Worm (Caenorhabditis elegans): Measurements from ENCODE around the gene Y39H10A.1.

The Y39H10A.1 gene

DNA sequence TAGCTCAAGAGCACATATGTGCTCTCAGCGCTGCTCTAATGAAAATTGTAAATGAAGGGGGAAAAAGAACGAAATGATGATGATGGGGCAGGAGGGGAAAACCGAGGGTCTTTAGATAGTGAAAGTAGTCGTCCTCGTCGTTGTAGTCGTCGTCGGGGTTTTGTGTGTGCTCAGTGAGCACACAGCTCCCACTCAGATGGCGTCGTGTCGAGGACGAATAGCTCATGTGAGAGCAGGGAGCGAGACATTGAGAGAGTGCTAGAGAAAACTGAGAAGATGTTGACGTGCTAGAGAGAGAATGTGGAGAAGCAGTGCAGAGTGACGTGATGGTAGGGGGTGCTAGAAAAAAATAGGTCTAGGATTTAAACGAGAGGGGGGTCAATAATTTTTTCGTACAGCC, 49.3 kb upstream of the Y39H10A.1 start (continued):
- TF ChIP-seq ces-1 (GFP tag; optimal IDR thresholded peaks at IDR 0.05) (no peak), lin-13 (GFP tag; optimal IDR thresholded peaks at IDR 0.05) (peak; percentile 31), ztf-11 (tag; optimal IDR thresholded peaks at IDR 0.05) (peak in 1 of 2 experiments; percentile 36), mab-9 (GFP tag; IDR thresholded peaks at IDR 0.05) (0 out of 2 replicates have a peak, but pooled peaks have one; percentile 9), sup-37 (GFP tag; optimal IDR thresholded peaks at IDR 0.05) (no peak), efl-3 (GFP tag; optimal IDR thresholded peaks at IDR 0.05) (no peak), elt-2 (tag; optimal IDR thresholded peaks at IDR 0.05) (no peak), zag-1 (tag; optimal IDR thresholded peaks at IDR 0.05) (no peak), nhr-47 (tag; optimal IDR thresholded peaks at IDR 0.05) (peak; percentile 64), mdl-1 (tag; optimal IDR thresholded peaks at IDR 0.05) (no peak), nhr-11 (tag; optimal IDR thresholded peaks at IDR 0.05) (no peak), nhr-85 (tag) (no peak), ama-1 (optimal IDR thresholded peaks at IDR 0.05) (peak; percentile 7), fkh-4 (tag; optimal IDR thresholded peaks at IDR 0.05; ENCODE audit: borderline replicate concordance) (no peak), mef-2 (tag; optimal IDR thresholded peaks at IDR 0.05) (no peak)

DNA sequence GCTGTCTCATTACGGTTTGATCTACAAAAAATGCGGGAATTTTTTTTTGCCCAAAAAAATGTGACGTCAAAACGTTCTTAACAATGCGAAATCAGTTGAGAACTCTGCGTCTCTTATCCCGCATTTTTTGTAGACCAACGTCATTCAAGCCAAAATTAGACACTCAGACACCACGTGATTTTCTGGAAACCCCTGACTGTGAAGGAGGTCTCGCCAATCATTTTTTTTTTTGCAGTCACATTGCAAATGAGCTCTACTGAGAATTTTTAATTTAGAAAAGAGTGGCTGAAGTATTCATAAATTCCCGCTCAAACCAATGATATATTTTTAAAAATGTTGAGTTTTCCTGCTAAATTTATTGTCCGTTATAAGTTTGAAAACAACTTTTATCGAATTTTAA, 48.5 kb upstream of the Y39H10A.1 start:
- TF ChIP-seq nhr-85 (tag) (peak; percentile 17), dsc-1 (tag; optimal IDR thresholded peaks at IDR 0.05) (peak; percentile 66), nhr-47 (tag; optimal IDR thresholded peaks at IDR 0.05) (peak; percentile 51), nhr-71 (tag; optimal IDR thresholded peaks at IDR 0.05) (peak; percentile 29), hlh-4 (tag; optimal IDR thresholded peaks at IDR 0.05) (no peak), fkh-8 (tag; optimal IDR thresholded peaks at IDR 0.05) (peak; percentile 64), nhr-77 (tag; optimal IDR thresholded peaks at IDR 0.05) (no peak), sox-4 (tag; optimal IDR thresholded peaks at IDR 0.05) (peak; percentile 25)

DNA sequence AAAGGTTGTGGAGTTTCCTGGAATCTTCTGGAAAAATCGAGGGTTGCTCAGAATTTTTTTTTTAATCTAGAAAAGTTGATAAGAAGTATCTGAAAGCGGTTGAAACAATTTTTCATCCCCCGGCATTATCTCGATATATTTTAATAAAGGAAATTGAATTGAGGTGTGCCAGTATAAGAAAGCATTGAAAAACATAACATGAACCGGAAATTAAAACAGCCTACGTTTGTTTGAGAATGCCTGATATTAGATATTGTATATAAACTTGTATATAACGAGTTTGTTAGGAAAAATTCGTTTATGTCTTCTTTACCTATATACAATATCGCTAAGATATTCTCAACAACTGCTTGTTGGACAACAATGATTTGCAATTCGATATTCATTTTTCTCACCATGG, 42.2 kb upstream of the Y39H10A.1 start, which contains the start of gene str-30:
str-30 (plus strand) TSS at position 301 of the 400 bp plus-strand sequence.
- no peak for TF ChIP-seq F16B12.6 (tag; optimal IDR thresholded peaks at IDR 0.05)
- TF ChIP-seq sup-37 (GFP tag; optimal IDR thresholded peaks at IDR 0.05): no peak
- TF ChIP-seq lin-14 (GFP tag; optimal IDR thresholded peaks at IDR 0.05): no peak
- no peak for TF ChIP-seq lin-15B (tag; optimal IDR thresholded peaks at IDR 0.05)
- no peak for TF ChIP-seq xbp-1 (tag; optimal IDR thresholded peaks at IDR 0.05)
- no peak for TF ChIP-seq ztf-4 (tag; optimal IDR thresholded peaks at IDR 0.05)
- no peak for TF ChIP-seq aly-2 (tag; optimal IDR thresholded peaks at IDR 0.05)
- TF ChIP-seq nhr-71 (tag; optimal IDR thresholded peaks at IDR 0.05): no peak
- no peak for TF ChIP-seq fkh-4 (tag; optimal IDR thresholded peaks at IDR 0.05; ENCODE audit: borderline replicate concordance)

DNA sequence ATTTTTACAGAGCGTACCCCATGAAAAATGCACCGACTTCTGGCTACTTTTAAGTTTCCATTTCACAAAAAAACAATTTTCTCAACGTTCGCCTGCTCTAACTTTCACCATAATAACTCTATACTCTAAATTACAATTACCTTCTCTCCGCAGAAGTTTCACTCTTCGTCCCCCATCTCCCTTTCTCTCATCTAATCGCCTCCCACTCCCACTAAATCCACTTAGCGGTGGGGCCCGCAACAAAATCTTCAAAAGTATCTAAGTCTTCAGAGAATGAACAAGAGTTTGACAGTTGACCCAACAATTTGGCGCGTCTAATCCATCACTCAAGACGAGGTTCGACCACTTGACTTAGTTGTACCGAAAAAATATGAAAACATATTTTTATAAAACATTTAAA, 28.6 kb upstream of the Y39H10A.1 start:
- TF ChIP-seq hpl-2 (GFP tag; optimal IDR thresholded peaks at IDR 0.05): no peak
- TF ChIP-seq blmp-1 (tag; optimal IDR thresholded peaks at IDR 0.05): peak; percentile 95

DNA sequence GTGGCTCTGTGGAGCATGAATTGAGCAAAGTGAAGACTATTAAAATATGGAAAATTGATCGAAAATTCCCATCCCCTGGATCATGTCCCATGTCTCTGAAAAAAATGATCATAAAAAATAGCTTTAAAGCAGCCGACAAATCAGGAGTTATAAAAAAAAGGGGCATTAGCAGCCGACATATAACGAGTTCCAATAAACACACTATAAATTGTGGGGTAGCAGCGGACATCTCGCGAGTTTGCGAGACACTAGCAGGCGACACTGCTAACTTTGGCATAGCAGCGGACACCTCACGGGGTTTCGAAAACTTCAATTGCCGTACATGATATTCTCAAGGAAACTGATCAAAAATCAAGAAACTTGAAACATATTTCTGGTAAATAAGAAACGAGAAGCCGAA, 27.7 kb upstream of the Y39H10A.1 start, which contains the start of gene hpo-36:
hpo-36 (minus strand) TSS at position 101 of the 400 bp plus-strand sequence.
- TF ChIP-seq mdl-1 (tag; optimal IDR thresholded peaks at IDR 0.05) (no peak), ceh-82 (tag; optimal IDR thresholded peaks at IDR 0.05) (no peak), nhr-71 (tag; optimal IDR thresholded peaks at IDR 0.05) (no peak), C16A3.4 (tag; optimal IDR thresholded peaks at IDR 0.05) (no peak), mab-9 (GFP tag; IDR thresholded peaks at IDR 0.05) (no peak), ztf-11 (tag; optimal IDR thresholded peaks at IDR 0.05) (no peak), isw-1 (GFP tag; IDR thresholded peaks at IDR 0.05) (no peak), pax-3 (tag; optimal IDR thresholded peaks at IDR 0.05) (no peak), irx-1 (tag; optimal IDR thresholded peaks at IDR 0.05) (no peak)

All from whole organism, L1 larva.